Worm (Caenorhabditis elegans) whole organism, L3 larva: Measurements from ENCODE around the gene F26D11.1.
A peak's percentile ranks its signal among the peaks of the same experiment; 100 is the strongest.

ENCODE experiments used
- nhr-11 ChIP-seq: fragments of 150-350 bp; optimal IDR thresholded peaks from 2 replicates; lab custom pipeline; 2014; ENCODE audit warnings: missing biosample characterization, missing genetic modification characterization
- pha-4 ChIP-seq: fragments of 150-350 bp; optimal IDR thresholded peaks from 2 replicates; lab custom pipeline; 2014; ENCODE audit warnings: missing biosample characterization, missing genetic modification reagents, missing genetic modification characterization
- unc-62 ChIP-seq: fragments of 150-350 bp; sonication (generic microtip); optimal IDR thresholded peaks from 4 replicates; lab custom pipeline; 2014; ENCODE audit warnings: missing biosample characterization, missing genetic modification reagents, missing genetic modification characterization

DNA sequence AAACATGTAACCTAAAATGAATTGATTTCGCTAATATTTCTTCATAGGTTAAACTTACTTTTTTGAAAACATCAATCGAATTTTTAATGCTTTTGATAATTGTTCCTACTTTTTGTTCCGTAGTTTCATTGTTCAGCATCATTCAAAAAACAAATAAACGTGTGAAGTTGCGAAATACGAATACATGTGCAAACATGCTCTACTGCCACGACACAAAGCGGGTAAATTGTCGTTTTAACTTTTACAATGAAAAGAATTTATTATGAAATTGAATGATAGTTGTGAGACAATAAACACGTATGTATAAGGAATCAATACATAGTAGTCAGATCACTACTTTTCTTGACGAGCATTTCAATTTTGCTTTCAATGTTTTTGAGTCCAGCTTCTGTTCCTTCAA, 26.2 kb upstream of the F26D11.1 start, which contains the start of gene F26D11.12:
- TF ChIP-seq nhr-11 (tag; lab: Kevin White, UChicago) = no peak
- TF ChIP-seq unc-62 (GFP tag; lab: Kevin White, UChicago) = no peak
- TF ChIP-seq pha-4 (tag; lab: Kevin White, UChicago) = peak; percentile 76
